Fruit fly (Drosophila melanogaster) whole organism, embryonic: ENCODE data around the gene Obp19a.

Source experiments
- Adf1 ChIP-seq: fragments of 200-800 bp; sonication (Bioruptor generic); IDR thresholded peaks from 2 replicates; pipeline ENCODE4 v1.3.6; 2022; ENCODE audit warnings: missing biosample characterization, missing genetic modification characterization
- B-H2 ChIP-seq: fragments of 200-800 bp; sonication (Bioruptor generic); optimal IDR thresholded peaks from 2 replicates; lab custom pipeline; 2018; ENCODE audit warnings: missing biosample characterization, mild to moderate bottlenecking, missing genetic modification characterization
- CG1024 ChIP-seq: fragments of 200-800 bp; sonication (Bioruptor generic); IDR thresholded peaks from 2 replicates; pipeline ENCODE4 v1.3.6; 2022; ENCODE audit warnings: missing biosample characterization, missing genetic modification characterization
- CG10321 ChIP-seq: fragments of 200-800 bp; sonication (Bioruptor generic); IDR thresholded peaks from 2 replicates; pipeline ENCODE4 v1.3.6; 2022; ENCODE audit warnings: missing biosample characterization, missing genetic modification characterization
- CG11504 ChIP-seq: fragments of 200-800 bp; sonication (Bioruptor generic); optimal IDR thresholded peaks from 3 replicates; lab custom pipeline; 2019; ENCODE audit warnings: missing biosample characterization, mild to moderate bottlenecking, missing genetic modification characterization, moderate library complexity
- CG12155 ChIP-seq: fragments of 200-800 bp; sonication (Bioruptor generic); optimal IDR thresholded peaks from 3 replicates; lab custom pipeline; 2016; ENCODE audit warnings: missing biosample characterization, missing genetic modification characterization
- CG13894 ChIP-seq: fragments of 200-800 bp; sonication (Bioruptor generic); optimal IDR thresholded peaks from 3 replicates; lab custom pipeline; 2018; ENCODE audit warnings: missing biosample characterization, mild to moderate bottlenecking, missing genetic modification characterization, moderate library complexity
- CG15073 ChIP-seq: fragments of 200-800 bp; sonication (Bioruptor generic); optimal IDR thresholded peaks from 2 replicates; lab custom pipeline; 2016; ENCODE audit warnings: missing biosample characterization, missing genetic modification characterization
- CG15514 ChIP-seq: fragments of 200-800 bp; sonication (Bioruptor generic); optimal IDR thresholded peaks from 3 replicates; lab custom pipeline; 2017; ENCODE audit warnings: missing biosample characterization, missing genetic modification characterization, mild to moderate bottlenecking, moderate library complexity, missing genetic modification reagents
- CG17359 ChIP-seq: fragments of 200-800 bp; sonication (Bioruptor generic); optimal IDR thresholded peaks from 3 replicates; lab custom pipeline; 2018; ENCODE audit warnings: missing biosample characterization, mild to moderate bottlenecking, missing genetic modification characterization, moderate library complexity
- CG17568 ChIP-seq: fragments of 200-800 bp; sonication (Bioruptor generic); optimal IDR thresholded peaks from 2 replicates; lab custom pipeline; 2018; ENCODE audit warnings: missing biosample characterization, mild to moderate bottlenecking, missing genetic modification characterization, moderate library complexity
- CG1792 ChIP-seq: fragments of 200-800 bp; sonication (Bioruptor generic); optimal IDR thresholded peaks from 2 replicates; lab custom pipeline; 2016; ENCODE audit warnings: missing biosample characterization, missing genetic modification characterization
- CG18011 ChIP-seq: fragments of 200-800 bp; sonication (Bioruptor generic); optimal IDR thresholded peaks from 2 replicates; lab custom pipeline; 2017; ENCODE audit warnings: missing biosample characterization, missing genetic modification characterization, mild to moderate bottlenecking, moderate library complexity, missing genotype
- CG1832 ChIP-seq: fragments of 200-800 bp; sonication (Bioruptor generic); optimal IDR thresholded peaks from 2 replicates; lab custom pipeline; 2017; ENCODE audit warnings: missing biosample characterization, mild to moderate bottlenecking, missing genetic modification characterization, inconsistent platforms
- CG31365 ChIP-seq: fragments of 200-800 bp; sonication (Bioruptor generic); optimal IDR thresholded peaks from 2 replicates; lab custom pipeline; 2018; ENCODE audit warnings: missing biosample characterization, mild to moderate bottlenecking, missing genetic modification characterization
- CG42726 ChIP-seq: fragments of 200-800 bp; sonication (Bioruptor generic); IDR thresholded peaks from 2 replicates; pipeline ENCODE4 v1.3.6; 2022; ENCODE audit warnings: missing biosample characterization, missing genetic modification characterization; ENCODE audit not compliant: partially characterized antibody
- CG8944 ChIP-seq: fragments of 200-800 bp; sonication (Bioruptor generic); optimal IDR thresholded peaks from 3 replicates; lab custom pipeline; 2016; ENCODE audit warnings: missing biosample characterization, missing genetic modification characterization
- Camta ChIP-seq: fragments of 200-800 bp; sonication (Bioruptor generic); optimal IDR thresholded peaks from 2 replicates; lab custom pipeline; 2016; ENCODE audit warnings: missing biosample characterization, missing genetic modification characterization
- Dbx ChIP-seq: fragments of 200-800 bp; sonication (Bioruptor generic); IDR thresholded peaks from 3 replicates; pipeline ENCODE4 v1.3.6; 2022; ENCODE audit warnings: missing biosample characterization, missing genetic modification characterization
- Eip74EF ChIP-seq, 2 experiments: fragments of 200-800 bp in 1 of 2; fragments of >200 bp in 1 of 2; sonication (Bioruptor generic) in 1 of 2; optimal IDR thresholded peaks; 2 replicates each; lab custom pipeline; 2017 to 2019; ENCODE audit warnings: missing biosample characterization in 2 of 2, missing genetic modification characterization in 2 of 2, mild to moderate bottlenecking in 1 of 2, moderate library complexity in 1 of 2
- HHEX ChIP-seq: fragments of 200-800 bp; sonication (Bioruptor generic); optimal IDR thresholded peaks from 3 replicates; lab custom pipeline; 2017; ENCODE audit warnings: missing biosample characterization, mild to moderate bottlenecking, missing genetic modification characterization, missing genetic modification reagents
- Kr ChIP-seq: fragments of 200-800 bp; sonication (Bioruptor generic); optimal IDR thresholded peaks from 2 replicates; lab custom pipeline; 2017; ENCODE audit warnings: missing biosample characterization, mild to moderate bottlenecking, missing genetic modification characterization
- Max ChIP-seq: fragments of 200-800 bp; sonication (Bioruptor generic); optimal IDR thresholded peaks from 2 replicates; lab custom pipeline; 2016; ENCODE audit warnings: missing biosample characterization, mild to moderate bottlenecking, missing genetic modification characterization
- Med ChIP-seq: fragments of 200-800 bp; sonication (Bioruptor generic); peaks from one replicate; lab custom pipeline; 2016; ENCODE audit warnings: missing biosample characterization, missing genetic modification characterization, mild to moderate bottlenecking, inconsistent platforms, moderate library complexity
- NC2α ChIP-seq: fragments of 200-800 bp; sonication (Bioruptor generic); optimal IDR thresholded peaks from 2 replicates; lab custom pipeline; 2016; ENCODE audit warnings: missing biosample characterization, missing genetic modification characterization
- Nf-YC ChIP-seq: fragments of 200-800 bp; optimal IDR thresholded peaks from 3 replicates; lab custom pipeline; 2019; ENCODE audit warnings: missing biosample characterization, mild to moderate bottlenecking, missing genetic modification characterization, moderate library complexity
- Oli ChIP-seq: fragments of 200-800 bp; sonication (Bioruptor generic); optimal IDR thresholded peaks from 2 replicates; lab custom pipeline; 2018; ENCODE audit warnings: missing biosample characterization, mild to moderate bottlenecking, missing genetic modification characterization, moderate library complexity
- PHDP ChIP-seq: fragments of 200-800 bp; sonication (Bioruptor generic); optimal IDR thresholded peaks from 3 replicates; lab custom pipeline; 2018; ENCODE audit warnings: missing biosample characterization, mild to moderate bottlenecking, missing genetic modification characterization, moderate library complexity
- Trl ChIP-seq, 3 experiments: fragments of >200 bp in 2 of 3; fragments of 200-800 bp in 1 of 3; sonication (Bioruptor generic) in 1 of 3; optimal IDR thresholded peaks; 2 replicates in 1 of 3; 3 replicates in 2 of 3; lab custom pipeline; 2016 to 2017; ENCODE audit warnings: missing biosample characterization in 1 of 3, missing genetic modification characterization in 1 of 3
- Xrp1 ChIP-seq: fragments of 200-800 bp; sonication (Bioruptor generic); IDR thresholded peaks from 2 replicates; pipeline ENCODE4 v1.3.6; 2022; ENCODE audit warnings: missing biosample characterization, missing genetic modification characterization
- abd-A ChIP-seq: fragments of 200-800 bp; sonication (Bioruptor generic); optimal IDR thresholded peaks from 3 replicates; lab custom pipeline; 2019; ENCODE audit warnings: missing biosample characterization, mild to moderate bottlenecking, missing genetic modification characterization, moderate library complexity
- ac ChIP-seq: fragments of 200-800 bp; sonication (Bioruptor generic); optimal IDR thresholded peaks from 3 replicates; lab custom pipeline; 2017; ENCODE audit warnings: missing biosample characterization, mild to moderate bottlenecking, missing genetic modification characterization
- bsh ChIP-seq, 2 experiments: fragments of 200-800 bp; sonication (Bioruptor generic); optimal IDR thresholded peaks; 2 replicates each; lab custom pipeline; 2017 to 2018; ENCODE audit warnings: mild to moderate bottlenecking in 2 of 2, missing biosample characterization in 2 of 2, missing genetic modification characterization in 2 of 2, moderate library complexity in 1 of 2
- cg ChIP-seq: fragments of 200-800 bp; sonication (Bioruptor generic); optimal IDR thresholded peaks from 3 replicates; lab custom pipeline; 2019; ENCODE audit warnings: missing biosample characterization, mild to moderate bottlenecking, missing genetic modification characterization, moderate library complexity
- chif ChIP-seq, 2 experiments: fragments of 200-800 bp; sonication (Bioruptor generic); optimal IDR thresholded peaks; 3 replicates each; lab custom pipeline; 2016; ENCODE audit warnings: missing biosample characterization in 2 of 2, missing genetic modification characterization in 2 of 2
- chinmo ChIP-seq: fragments of 200-800 bp; sonication (Bioruptor generic); IDR thresholded peaks from 4 replicates; pipeline ENCODE4 v1.3.6; 2022; ENCODE audit warnings: missing biosample characterization, missing genetic modification characterization; ENCODE audit not compliant: partially characterized antibody
- chn ChIP-seq: fragments of 200-800 bp; sonication (Bioruptor generic); optimal IDR thresholded peaks from 2 replicates; lab custom pipeline; 2016; ENCODE audit warnings: missing biosample characterization, missing genetic modification characterization
- crp ChIP-seq, 2 experiments: fragments of 200-800 bp; sonication (Bioruptor generic); optimal IDR thresholded peaks; 2 replicates in 1 of 2; 3 replicates in 1 of 2; lab custom pipeline; 2017; ENCODE audit warnings: missing biosample characterization in 2 of 2, missing genetic modification characterization in 2 of 2, mild to moderate bottlenecking in 1 of 2, moderate library complexity in 1 of 2
- ewg ChIP-seq: fragments of 200-800 bp; sonication (Bioruptor generic); optimal IDR thresholded peaks from 3 replicates; lab custom pipeline; 2017; ENCODE audit warnings: mild to moderate bottlenecking, missing biosample characterization, missing genetic modification reagents, missing genetic modification characterization
- ftz-f1 ChIP-seq: fragments of 200-800 bp; sonication (Bioruptor generic); optimal IDR thresholded peaks from 2 replicates; lab custom pipeline; 2016; ENCODE audit warnings: missing biosample characterization, missing genetic modification characterization
- klu ChIP-seq: fragments of 200-800 bp; sonication (Bioruptor generic); IDR thresholded peaks from 2 replicates; pipeline ENCODE4 v1.3.6; 2022; ENCODE audit warnings: missing biosample characterization, missing genetic modification characterization
- mam ChIP-seq: fragments of 200-800 bp; sonication (Bioruptor generic); optimal IDR thresholded peaks from 3 replicates; lab custom pipeline; 2016; ENCODE audit warnings: missing biosample characterization, missing genetic modification characterization
- odd ChIP-seq: fragments of 200-800 bp; sonication (Bioruptor generic); optimal IDR thresholded peaks from 2 replicates; lab custom pipeline; 2017; ENCODE audit warnings: missing biosample characterization, mild to moderate bottlenecking, missing genetic modification characterization
- onecut ChIP-seq: fragments of 200-800 bp; sonication (Bioruptor generic); IDR thresholded peaks from 2 replicates; pipeline ENCODE4 v1.3.6; 2022; ENCODE audit warnings: missing biosample characterization, missing genetic modification characterization
- pfk ChIP-seq: fragments of 200-800 bp; sonication (Bioruptor generic); optimal IDR thresholded peaks from 2 replicates; lab custom pipeline; 2018; ENCODE audit warnings: missing biosample characterization, mild to moderate bottlenecking, missing genetic modification characterization, moderate library complexity
- row ChIP-seq: fragments of 200-800 bp; sonication (Bioruptor generic); IDR thresholded peaks from 3 replicates; pipeline ENCODE4 v1.3.6; 2022; ENCODE audit warnings: missing biosample characterization, missing genetic modification characterization
- scrt ChIP-seq: fragments of 200-800 bp; sonication (Bioruptor generic); optimal IDR thresholded peaks from 2 replicates; lab custom pipeline; 2018; ENCODE audit warnings: missing biosample characterization, mild to moderate bottlenecking, missing genetic modification characterization, moderate library complexity
- sob ChIP-seq: fragments of 200-800 bp; sonication (Bioruptor generic); IDR thresholded peaks from 2 replicates; pipeline ENCODE4 v1.3.6; 2022; ENCODE audit warnings: missing biosample characterization, missing genetic modification characterization

Gene Obp19a

DNA sequence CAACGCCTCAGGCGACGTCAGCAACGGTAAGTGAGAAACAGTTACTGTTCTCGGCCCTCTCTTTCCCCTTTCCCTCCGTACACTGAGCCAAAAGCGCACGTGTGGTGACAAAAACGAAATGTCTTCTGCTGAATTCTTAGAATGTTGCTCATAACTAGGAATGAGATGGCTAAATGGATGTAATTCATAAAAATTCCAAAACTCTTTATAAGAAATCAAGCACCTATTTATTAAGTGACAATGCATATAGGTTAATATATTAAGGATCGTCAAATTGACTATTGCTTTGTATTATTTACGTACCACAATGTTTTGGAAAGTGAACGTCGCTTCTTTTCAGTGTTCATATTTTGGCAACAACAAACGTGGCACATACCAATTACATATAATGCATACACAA lies 19.0 kb downstream of the Obp19a start (continued):
- TF ChIP-seq CG12155 (GFP tag; lab: Kevin White, UChicago), result no peak
- TF ChIP-seq chn (GFP tag; lab: Kevin White, UChicago), result no peak
- no peak for TF ChIP-seq Camta (GFP tag; lab: Kevin White, UChicago)
- 0 out of 2 replicates have a peak, but pooled peaks have one; percentile 33 for TF ChIP-seq sob (GFP tag; lab: Robert Waterston, UW)
- no peak for TF ChIP-seq scrt (GFP tag; lab: Kevin White, UChicago)
- TF ChIP-seq CG15073, result no peak
- TF ChIP-seq chif (GFP tag; optimal IDR thresholded peaks at IDR 0.05; lab: Kevin White, UChicago), result no peak
- peak; percentile 13 for TF ChIP-seq CG17359 (tag; lab: Kevin White, UChicago)
- TF ChIP-seq onecut (GFP tag; lab: Robert Waterston, UW), result no peak
- TF ChIP-seq odd (GFP tag; lab: Kevin White, UChicago), result no peak
- no peak for TF ChIP-seq CG42726 (GFP tag; lab: Robert Waterston, UW)
- TF ChIP-seq klu (GFP tag; lab: Robert Waterston, UW), result no peak
- no peak for TF ChIP-seq NC2α (GFP tag; lab: Kevin White, UChicago)
- peak; percentile 30 for TF ChIP-seq CG13894 (tag; lab: Kevin White, UChicago)
- TF ChIP-seq row, result peak; percentile 53; the same call in 2 of the 3 replicates
- no peak for TF ChIP-seq pfk (GFP tag; lab: Kevin White, UChicago)
- peak; percentile 38 for TF ChIP-seq mam

DNA sequence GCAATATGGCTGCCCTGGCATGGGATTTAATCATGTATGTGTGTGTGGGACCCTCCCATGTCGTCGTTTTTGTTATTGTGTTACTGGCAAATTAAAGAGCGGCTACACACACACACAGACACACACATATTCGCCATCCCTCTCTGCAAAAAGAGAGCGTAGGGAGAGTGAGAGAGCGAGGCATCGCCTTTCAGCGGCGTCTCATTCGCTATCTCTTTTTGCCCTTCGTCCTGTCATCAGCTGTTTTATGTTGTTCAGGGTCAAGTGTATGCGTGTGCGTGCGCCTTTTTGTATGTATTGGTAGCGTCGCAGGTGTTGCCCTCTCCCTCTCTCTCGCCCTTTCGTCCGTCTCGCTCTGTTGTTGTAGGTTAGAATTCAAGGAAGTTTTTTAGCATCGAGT lies 21.3 kb downstream of the Obp19a start:
- TF ChIP-seq Oli (tag; lab: Kevin White, UChicago) (no peak), CG10321 (GFP tag; lab: Robert Waterston, UW) (peak; percentile 50; the same call in 1 of the 2 replicates), CG31365 (tag; lab: Kevin White, UChicago) (no peak), chinmo (GFP tag; lab: Robert Waterston, UW) (0 out of 4 replicates have a peak, but pooled peaks have one; percentile 40), CG15514 (GFP tag; lab: Kevin White, UChicago) (no peak), crp (GFP tag; optimal IDR thresholded peaks at IDR 0.05; lab: Kevin White, UChicago) (peak in 1 of 2 experiments; percentile 55), abd-A (tag; lab: Kevin White, UChicago) (peak; percentile 82), CG8944 (GFP tag; lab: Kevin White, UChicago) (no peak), B-H2 (GFP tag; lab: Kevin White, UChicago) (no peak), cg (peak; percentile 63), bsh (GFP tag; optimal IDR thresholded peaks at IDR 0.05; lab: Kevin White, UChicago) (no peak), ewg (GFP tag; lab: Kevin White, UChicago) (peak; percentile 20), CG17568 (GFP tag; lab: Kevin White, UChicago) (no peak), Nf-YC (tag; lab: Kevin White, UChicago) (peak; percentile 29), Kr (no peak), CG18011 (no peak), CG1832 (GFP tag; lab: Kevin White, UChicago) (peak; percentile 44), Eip74EF (GFP tag; optimal IDR thresholded peaks at IDR 0.05; lab: Kevin White, UChicago) (no peak), CG1024 (no peak), CG11504 (tag; lab: Kevin White, UChicago) (no peak), Med (GFP tag; lab: Kevin White, UChicago) (peak; percentile 23), Dbx (GFP tag; lab: Robert Waterston, UW) (no peak), Adf1 (GFP tag; lab: Robert Waterston, UW) (peak; percentile 61), Xrp1 (no peak), ftz-f1 (GFP tag; lab: Kevin White, UChicago) (peak; percentile 49), scrt (GFP tag; lab: Kevin White, UChicago) (peak; percentile 47), Max (GFP tag; lab: Kevin White, UChicago) (no peak), Trl (optimal IDR thresholded peaks at IDR 0.05; lab: Kevin White, UChicago) (peak; percentile 7 to 57), Trl (GFP tag; optimal IDR thresholded peaks at IDR 0.05; lab: Kevin White, UChicago) (no peak), HHEX (GFP tag; lab: Kevin White, UChicago) (no peak), CG1792 (no peak), ac (GFP tag; lab: Kevin White, UChicago) (no peak), PHDP (tag; lab: Kevin White, UChicago) (no peak)
